Worm (Caenorhabditis elegans) whole organism, L1 larva: Measurements from ENCODE around the gene unc-3.
A peak's percentile ranks its signal among the peaks of the same experiment; 100 is the strongest.

Experiments used
- C16A3.4 ChIP-seq: fragments of 150-350 bp; optimal IDR thresholded peaks from 2 replicates; lab custom pipeline; 2014; ENCODE audit warnings: missing biosample characterization, missing genetic modification characterization
- C34B4.2 ChIP-seq: sonication (generic microtip); optimal IDR thresholded peaks from 2 replicates; lab custom pipeline; 2017; ENCODE audit warnings: mild to moderate bottlenecking, missing genetic modification characterization, missing compliant biosample characterization
- F16B12.6 ChIP-seq: fragments of 150-350 bp; optimal IDR thresholded peaks from 2 replicates; lab custom pipeline; 2014; ENCODE audit warnings: missing biosample characterization, missing genetic modification characterization
- Y116A8C.19 ChIP-seq: sonication (generic microtip); optimal IDR thresholded peaks from 2 replicates; lab custom pipeline; 2016; ENCODE audit warnings: missing compliant biosample characterization, missing genetic modification characterization, borderline replicate concordance
- aha-1 ChIP-seq: fragments of 150-350 bp; optimal IDR thresholded peaks from 2 replicates; lab custom pipeline; 2014; ENCODE audit warnings: missing biosample characterization, missing genetic modification characterization
- alr-1 ChIP-seq: fragments of 200-800 bp; sonication (Bioruptor generic); optimal IDR thresholded peaks from 2 replicates; lab custom pipeline; 2018; ENCODE audit warnings: borderline replicate concordance, mild to moderate bottlenecking, missing genetic modification characterization, missing compliant biosample characterization
- aly-2 ChIP-seq: fragments of 150-350 bp; optimal IDR thresholded peaks from 2 replicates; lab custom pipeline; 2014; ENCODE audit warnings: missing biosample characterization, missing genetic modification characterization
- ama-1 ChIP-seq: fragments of 150-350 bp; optimal IDR thresholded peaks from 2 replicates; lab custom pipeline; 2014
- blmp-1 ChIP-seq: fragments of 150-350 bp; optimal IDR thresholded peaks from 2 replicates; lab custom pipeline; 2014; ENCODE audit warnings: missing biosample characterization, missing genetic modification characterization
- ceh-63 ChIP-seq: fragments of 200-800 bp; sonication (Bioruptor generic); optimal IDR thresholded peaks from 2 replicates; lab custom pipeline; 2018; ENCODE audit warnings: mild to moderate bottlenecking, missing genetic modification characterization, missing compliant biosample characterization
- ceh-88 ChIP-seq: fragments of 200-800 bp; sonication (Bioruptor generic); IDR thresholded peaks from 2 replicates; pipeline ENCODE4 v1.3.6; 2022; ENCODE audit warnings: missing genetic modification characterization, missing compliant biosample characterization
- ces-1 ChIP-seq: fragments of 150-350 bp; optimal IDR thresholded peaks from 2 replicates; lab custom pipeline; 2014; ENCODE audit warnings: missing biosample characterization, missing genetic modification reagents, missing genetic modification characterization
- efl-3 ChIP-seq: fragments of 200-800 bp; sonication (Bioruptor generic); optimal IDR thresholded peaks from 2 replicates; lab custom pipeline; 2018; ENCODE audit warnings: mild to moderate bottlenecking, missing genetic modification characterization, missing compliant biosample characterization
- egl-13 ChIP-seq: sonication (generic microtip); optimal IDR thresholded peaks from 2 replicates; lab custom pipeline; 2016; ENCODE audit warnings: missing genotype, missing genetic modification reagents, missing genetic modification characterization, missing compliant biosample characterization
- egl-27 ChIP-seq, 2 experiments: fragments of 150-350 bp in 1 of 2; sonication (generic microtip); optimal IDR thresholded peaks; 3 replicates each; lab custom pipeline; 2017 to 2018; ENCODE audit warnings: missing biosample characterization in 2 of 2, missing genetic modification characterization in 2 of 2, missing genetic modification reagents in 2 of 2
- elt-2 ChIP-seq: sonication (generic microtip); optimal IDR thresholded peaks from 2 replicates; lab custom pipeline; 2016; ENCODE audit warnings: missing genetic modification characterization, mild to moderate bottlenecking, inconsistent platforms, missing compliant biosample characterization, missing genetic modification reagents
- elt-3 ChIP-seq, 6 experiments: fragments of 150-350 bp in 1 of 6; sonication (generic microtip); optimal IDR thresholded peaks; 2 replicates each; lab custom pipeline; 2017 to 2018; ENCODE audit warnings: missing biosample characterization in 6 of 6, missing genetic modification characterization in 6 of 6, inconsistent platforms in 1 of 6
- fkh-10 ChIP-seq: sonication (generic microtip); optimal IDR thresholded peaks from 2 replicates; lab custom pipeline; 2017; ENCODE audit warnings: missing biosample characterization, missing genetic modification reagents, missing genetic modification characterization
- fkh-4 ChIP-seq: sonication (generic microtip); optimal IDR thresholded peaks from 2 replicates; lab custom pipeline; 2016; ENCODE audit warnings: missing compliant biosample characterization, missing genetic modification characterization, borderline replicate concordance
- fkh-8 ChIP-seq: sonication (generic microtip); optimal IDR thresholded peaks from 2 replicates; lab custom pipeline; 2016; ENCODE audit warnings: mild to moderate bottlenecking, missing genetic modification characterization, missing compliant biosample characterization
- hlh-4 ChIP-seq: sonication (generic microtip); optimal IDR thresholded peaks from 2 replicates; lab custom pipeline; 2016; ENCODE audit warnings: mild to moderate bottlenecking, missing genetic modification characterization, missing compliant biosample characterization
- irx-1 ChIP-seq: sonication (generic microtip); optimal IDR thresholded peaks from 2 replicates; lab custom pipeline; 2016; ENCODE audit warnings: missing genetic modification characterization, missing compliant biosample characterization
- isw-1 ChIP-seq: fragments of 200-800 bp; sonication (Bioruptor generic); IDR thresholded peaks from 2 replicates; pipeline ENCODE4 v1.3.6; 2022; ENCODE audit warnings: missing genetic modification characterization, missing compliant biosample characterization
- lin-13 ChIP-seq: fragments of 150-350 bp; optimal IDR thresholded peaks from 2 replicates; lab custom pipeline; 2014; ENCODE audit warnings: missing biosample characterization, missing genetic modification reagents, missing genetic modification characterization
- lin-14 ChIP-seq: fragments of 200-800 bp; sonication (Bioruptor generic); optimal IDR thresholded peaks from 2 replicates; lab custom pipeline; 2018; ENCODE audit warnings: mild to moderate bottlenecking, missing genetic modification characterization, moderate library complexity, missing compliant biosample characterization
- lin-35 ChIP-seq, 2 experiments: fragments of 150-350 bp; optimal IDR thresholded peaks; 2 replicates each; lab custom pipeline; 2014; ENCODE audit warnings: missing biosample characterization in 2 of 2, missing genetic modification characterization in 2 of 2, missing genetic modification reagents in 2 of 2
- mab-9 ChIP-seq: fragments of 200-800 bp; sonication (Bioruptor generic); IDR thresholded peaks from 2 replicates; pipeline ENCODE4 v1.3.6; 2022; ENCODE audit warnings: missing genetic modification reagents, missing genetic modification characterization, missing compliant biosample characterization
- mdl-1 ChIP-seq, 2 experiments: fragments of 150-350 bp; optimal IDR thresholded peaks; 2 replicates each; lab custom pipeline; 2014 to 2017; ENCODE audit warnings: missing biosample characterization in 2 of 2, missing genetic modification characterization in 2 of 2, inconsistent platforms in 1 of 2
- mef-2 ChIP-seq: fragments of 150-350 bp; optimal IDR thresholded peaks from 2 replicates; lab custom pipeline; 2014; ENCODE audit warnings: missing biosample characterization, missing genetic modification characterization
- mep-1 ChIP-seq: fragments of 150-350 bp; optimal IDR thresholded peaks from 2 replicates; lab custom pipeline; 2014; ENCODE audit warnings: missing biosample characterization, missing genetic modification characterization
- nhr-11 ChIP-seq: fragments of 150-350 bp; optimal IDR thresholded peaks from 2 replicates; lab custom pipeline; 2014; ENCODE audit warnings: missing biosample characterization, missing genetic modification characterization
- nhr-19 ChIP-seq: fragments of 200-800 bp; sonication (Bioruptor generic); conservative IDR thresholded peaks from 2 replicates; pipeline ENCODE4 v1.3.6; 2022; ENCODE audit warnings: missing genetic modification characterization, missing compliant biosample characterization
- nhr-20 ChIP-seq: sonication (generic microtip); optimal IDR thresholded peaks from 2 replicates; lab custom pipeline; 2016; ENCODE audit warnings: mild to moderate bottlenecking, missing genetic modification characterization, missing compliant biosample characterization
- nhr-28 ChIP-seq: fragments of 150-350 bp; optimal IDR thresholded peaks from 2 replicates; lab custom pipeline; 2014; ENCODE audit warnings: missing biosample characterization, missing genetic modification characterization
- nhr-71 ChIP-seq: sonication (generic microtip); optimal IDR thresholded peaks from 2 replicates; lab custom pipeline; 2016; ENCODE audit warnings: mild to moderate bottlenecking, missing genetic modification characterization, moderate library complexity, missing compliant biosample characterization
- nhr-77 ChIP-seq: fragments of 150-350 bp; optimal IDR thresholded peaks from 2 replicates; lab custom pipeline; 2014; ENCODE audit warnings: missing biosample characterization, missing genetic modification characterization
- nhr-84 ChIP-seq: sonication (generic microtip); optimal IDR thresholded peaks from 2 replicates; lab custom pipeline; 2017; ENCODE audit warnings: missing biosample characterization, missing genetic modification characterization
- nhr-85 ChIP-seq: sonication (generic microtip); peaks from one replicate; lab custom pipeline; 2016; ENCODE audit warnings: missing genetic modification characterization, inconsistent platforms, missing compliant biosample characterization
- nhr-90 ChIP-seq: sonication (generic microtip); optimal IDR thresholded peaks from 2 replicates; lab custom pipeline; 2016; ENCODE audit warnings: mild to moderate bottlenecking, missing genetic modification characterization, missing compliant biosample characterization; ENCODE audit not compliant: poor library complexity
- pag-3 ChIP-seq: sonication (generic microtip); optimal IDR thresholded peaks from 2 replicates; lab custom pipeline; 2017; ENCODE audit warnings: missing genetic modification characterization, mild to moderate bottlenecking, missing compliant biosample characterization, antibody characterized with exemption, borderline replicate concordance; ENCODE audit not compliant: insufficient read depth
- pqm-1 ChIP-seq: sonication (generic microtip); optimal IDR thresholded peaks from 3 replicates; lab custom pipeline; 2017; ENCODE audit warnings: missing biosample characterization, missing genetic modification characterization
- snpc-4 ChIP-seq: fragments of 150-350 bp; optimal IDR thresholded peaks from 2 replicates; lab custom pipeline; 2014; ENCODE audit warnings: missing biosample characterization, missing genetic modification characterization
- snu-23 ChIP-seq: sonication (generic microtip); optimal IDR thresholded peaks from 2 replicates; lab custom pipeline; 2016; ENCODE audit warnings: missing genetic modification characterization, missing compliant biosample characterization
- sptf-1 ChIP-seq: fragments of 150-350 bp; optimal IDR thresholded peaks from 2 replicates; lab custom pipeline; 2014; ENCODE audit warnings: missing biosample characterization, missing genetic modification characterization
- sup-37 ChIP-seq: fragments of 200-800 bp; sonication (Bioruptor generic); optimal IDR thresholded peaks from 2 replicates; lab custom pipeline; 2018; ENCODE audit warnings: mild to moderate bottlenecking, missing genetic modification characterization, missing compliant biosample characterization
- swsn-7 ChIP-seq: sonication (generic microtip); optimal IDR thresholded peaks from 2 replicates; lab custom pipeline; 2016; ENCODE audit warnings: missing genetic modification characterization, missing compliant biosample characterization
- unc-130 ChIP-seq: fragments of 150-350 bp; optimal IDR thresholded peaks from 2 replicates; lab custom pipeline; 2017; ENCODE audit warnings: missing biosample characterization, missing genetic modification characterization, inconsistent platforms
- unc-62 ChIP-seq: fragments of 150-350 bp; optimal IDR thresholded peaks from 2 replicates; lab custom pipeline; 2014; ENCODE audit warnings: missing biosample characterization, missing genetic modification reagents, missing genetic modification characterization
- vab-15 ChIP-seq: sonication (generic microtip); optimal IDR thresholded peaks from 2 replicates; lab custom pipeline; 2017; ENCODE audit warnings: missing genotype, mild to moderate bottlenecking, missing genetic modification characterization, missing compliant biosample characterization
- xbp-1 ChIP-seq: sonication (generic microtip); optimal IDR thresholded peaks from 2 replicates; lab custom pipeline; 2016; ENCODE audit warnings: missing genetic modification characterization, missing compliant biosample characterization

unc-3 gene

DNA sequence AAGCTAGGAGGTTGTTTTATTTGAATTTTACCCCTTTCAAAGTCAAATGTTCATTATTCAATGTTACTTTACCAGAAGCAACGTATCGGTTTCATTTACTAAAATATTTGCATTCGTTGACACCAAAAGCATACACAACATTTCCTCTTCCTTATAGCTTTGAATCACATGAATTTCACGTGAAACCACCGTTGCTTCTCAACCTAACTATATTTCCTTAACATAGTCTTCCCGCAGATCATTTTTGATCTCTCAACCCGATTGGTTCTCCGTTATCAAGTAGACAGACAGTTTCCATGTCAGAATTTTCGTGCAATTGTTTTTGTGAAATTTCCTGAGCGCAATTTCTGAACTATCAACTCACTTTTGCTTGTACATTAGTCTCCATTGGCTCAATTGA lies 36.6 kb downstream of the unc-3 start:
- TF ChIP-seq lin-14 (GFP tag; lab: Kevin White, UChicago) (peak; percentile 5), lin-35 (GFP tag; optimal IDR thresholded peaks at IDR 0.05; lab: Kevin White, UChicago) (peak in 1 of 2 experiments; percentile 16), elt-3 (tag; optimal IDR thresholded peaks at IDR 0.05; lab: Kevin White, UChicago) (peak in 1 of 6 experiments; percentile 38), nhr-84 (tag; lab: Kevin White, UChicago) (no peak), nhr-85 (tag; lab: Kevin White, UChicago) (peak; percentile 53), C16A3.4 (no peak), elt-2 (tag; lab: Kevin White, UChicago) (peak; percentile 42), F16B12.6 (tag; lab: Kevin White, UChicago) (no peak), xbp-1 (no peak), nhr-11 (tag; lab: Kevin White, UChicago) (no peak), nhr-19 (GFP tag; lab: Robert Waterston, UW) (peak; percentile 35), nhr-90 (tag; lab: Kevin White, UChicago) (peak; percentile 12), nhr-71 (tag; lab: Kevin White, UChicago) (peak; percentile 32), snu-23 (GFP tag; lab: Kevin White, UChicago) (peak; percentile 14), egl-13 (tag; lab: Kevin White, UChicago) (no peak), ama-1 (lab: Kevin White, UChicago) (no peak), aly-2 (tag; lab: Kevin White, UChicago) (no peak), nhr-20 (tag; lab: Kevin White, UChicago) (peak; percentile 40), sptf-1 (tag; lab: Kevin White, UChicago) (no peak), blmp-1 (tag; lab: Kevin White, UChicago) (peak; percentile 38), unc-62 (GFP tag; lab: Kevin White, UChicago) (no peak), nhr-77 (tag; lab: Kevin White, UChicago) (no peak), isw-1 (GFP tag; lab: Robert Waterston, UW) (no peak), hlh-4 (tag; lab: Kevin White, UChicago) (no peak), ces-1 (GFP tag; lab: Kevin White, UChicago) (no peak), pqm-1 (tag; lab: Kevin White, UChicago) (no peak)

DNA sequence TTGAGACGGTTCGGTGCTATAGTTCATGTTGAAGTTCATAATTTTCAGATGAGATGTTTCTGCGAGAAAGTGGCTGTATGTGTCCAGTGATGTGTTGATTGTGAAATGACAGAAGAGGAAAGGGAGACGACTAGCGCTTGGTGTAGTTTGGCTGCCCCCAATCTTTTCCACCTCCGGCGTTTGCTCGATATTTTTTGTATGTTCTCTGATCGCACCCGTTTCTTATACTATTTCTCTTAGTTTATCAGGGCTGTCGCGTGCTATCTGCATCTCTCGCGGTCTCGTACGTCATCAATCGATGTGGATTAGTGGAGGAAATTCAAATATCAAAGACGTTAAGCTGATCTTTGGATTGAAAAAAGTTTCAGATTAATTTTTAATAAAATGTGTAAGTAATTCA lies 37.4 kb downstream of the unc-3 start, which contains the start of gene atf-4:
TSS of gene atf-4 (minus strand) at position 93 of the 400 bp plus-strand sequence.
- TF ChIP-seq unc-130 (tag; lab: Kevin White, UChicago) = peak; percentile 73
- no peak for TF ChIP-seq nhr-28 (tag; lab: Kevin White, UChicago)
- TF ChIP-seq nhr-20 (tag; lab: Kevin White, UChicago) = peak; percentile 87
- no peak for TF ChIP-seq egl-27 (tag; optimal IDR thresholded peaks at IDR 0.05; lab: Kevin White, UChicago)
- peak; percentile 72 for TF ChIP-seq swsn-7 (tag; lab: Kevin White, UChicago)
- peak in 1 of 2 experiments; percentile 87 for TF ChIP-seq mdl-1 (tag; optimal IDR thresholded peaks at IDR 0.05; lab: Kevin White, UChicago)
- TF ChIP-seq pag-3 (tag; lab: Kevin White, UChicago) = no peak
- TF ChIP-seq nhr-11 (tag; lab: Kevin White, UChicago) = peak; percentile 70
- TF ChIP-seq lin-13 (GFP tag; lab: Kevin White, UChicago) = peak; percentile 49
- no peak for TF ChIP-seq mef-2 (tag; lab: Kevin White, UChicago)
- peak; percentile 28 for TF ChIP-seq irx-1 (tag; lab: Kevin White, UChicago)
- TF ChIP-seq nhr-71 (tag; lab: Kevin White, UChicago) = peak; percentile 92
- no peak for TF ChIP-seq ceh-63 (GFP tag; lab: Kevin White, UChicago)
- peak; percentile 19 for TF ChIP-seq snpc-4 (tag; lab: Kevin White, UChicago)
- TF ChIP-seq vab-15 (tag; lab: Kevin White, UChicago) = no peak
- 0 out of 2 replicates have a peak, but pooled peaks have one; percentile 47 for TF ChIP-seq mab-9 (GFP tag; lab: Robert Waterston, UW)
- TF ChIP-seq aha-1 (tag; lab: Kevin White, UChicago) = no peak
- TF ChIP-seq ama-1 (lab: Kevin White, UChicago) = no peak
- peak; percentile 76 for TF ChIP-seq mep-1 (tag; lab: Kevin White, UChicago)
- no peak for TF ChIP-seq ces-1 (GFP tag; lab: Kevin White, UChicago)
- TF ChIP-seq fkh-4 = no peak
- no peak for TF ChIP-seq aly-2 (tag; lab: Kevin White, UChicago)
- no peak for TF ChIP-seq C34B4.2
- peak in 2 of 6 experiments; percentile 43 to 56 for TF ChIP-seq elt-3 (tag; optimal IDR thresholded peaks at IDR 0.05; lab: Kevin White, UChicago)
- TF ChIP-seq alr-1 (tag; lab: Kevin White, UChicago) = no peak
- TF ChIP-seq efl-3 (GFP tag; lab: Kevin White, UChicago) = no peak
- peak; percentile 17 for TF ChIP-seq blmp-1 (tag; lab: Kevin White, UChicago)
- no peak for TF ChIP-seq Y116A8C.19 (tag; lab: Kevin White, UChicago)
- TF ChIP-seq sup-37 (GFP tag; lab: Kevin White, UChicago) = no peak
- TF ChIP-seq nhr-77 (tag; lab: Kevin White, UChicago) = no peak
- TF ChIP-seq C16A3.4 = peak; percentile 17
- TF ChIP-seq fkh-8 (tag; lab: Kevin White, UChicago) = peak; percentile 80
- no peak for TF ChIP-seq ceh-88
- no peak for TF ChIP-seq fkh-10 (GFP tag; lab: Kevin White, UChicago)
- no peak for TF ChIP-seq pqm-1 (tag; lab: Kevin White, UChicago)
